Worm (Caenorhabditis elegans): ENCODE data around the gene hmit-1.1.

- TF ChIP-seq lsy-2 (tag; optimal IDR thresholded peaks at IDR 0.05) (no peak), nhr-10 (tag; optimal IDR thresholded peaks at IDR 0.05) (no peak), dmd-6 (GFP tag; IDR thresholded peaks at IDR 0.05) (no peak), nhr-6 (tag; optimal IDR thresholded peaks at IDR 0.05) (no peak), daf-12 (tag; optimal IDR thresholded peaks at IDR 0.05) (no peak)
Observed at ce11 chrV:18560188-18560587, 43.6 kb downstream of the hmit-1.1 start, which contains the start of gene ttr-26.
